Fruit fly (Drosophila melanogaster): ENCODE measurements around the gene Diap1.

Gene Diap1

DNA sequence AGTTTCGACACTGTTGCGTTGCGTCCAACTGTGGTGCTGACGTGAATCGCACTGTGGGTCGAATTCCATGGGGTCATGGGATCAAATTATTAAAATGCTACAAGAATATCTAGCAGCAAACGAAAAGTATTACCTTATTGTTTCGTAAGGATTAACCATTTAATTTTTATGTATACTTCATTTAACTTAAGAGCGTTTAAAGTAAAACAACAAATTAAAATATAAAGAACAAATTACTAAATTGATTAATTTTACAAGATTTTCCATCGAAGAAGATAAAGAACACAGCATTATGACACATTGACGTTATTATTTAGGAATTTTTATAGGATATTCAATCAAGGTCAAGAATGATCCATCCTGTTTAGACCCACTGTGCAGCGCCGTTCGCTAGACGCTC lies 3.3 kb upstream of the Diap1 start (continued):
- TF ChIP-seq CG1602 (GFP tag; optimal IDR thresholded peaks at IDR 0.05): peak; percentile 25
- peak; percentile 11 for TF ChIP-seq CG12104 (GFP tag; optimal IDR thresholded peaks at IDR 0.05)
- TF ChIP-seq lmd (GFP tag; IDR thresholded peaks at IDR 0.05): peak; percentile 63
- TF ChIP-seq CG7963 (GFP tag; IDR thresholded peaks at IDR 0.05; ENCODE audit: partially characterized antibody): no peak
- TF ChIP-seq D19A (tag; optimal IDR thresholded peaks at IDR 0.05): peak; percentile 47
- no peak for TF ChIP-seq CG10274 (GFP tag; optimal IDR thresholded peaks at IDR 0.05)
- TF ChIP-seq ab (GFP tag; optimal IDR thresholded peaks at IDR 0.05): no peak
- TF ChIP-seq CG7745 (tag; optimal IDR thresholded peaks at IDR 0.05): no peak
- TF ChIP-seq Hand (GFP tag; optimal IDR thresholded peaks at IDR 0.05): no peak
- no peak for TF ChIP-seq CG3838 (GFP tag; optimal IDR thresholded peaks at IDR 0.05)
- no peak for TF ChIP-seq Spps (tag; optimal IDR thresholded peaks at IDR 0.05)
- 0 out of 2 replicates have a peak, but pooled peaks have one; percentile 11 for TF ChIP-seq danr (GFP tag; IDR thresholded peaks at IDR 0.05)
- TF ChIP-seq al (GFP tag; IDR thresholded peaks at IDR 0.05): no peak
- no peak for TF ChIP-seq zfh2 (GFP tag; optimal IDR thresholded peaks at IDR 0.05)
- TF ChIP-seq CG7987 (GFP tag; optimal IDR thresholded peaks at IDR 0.05): no peak
- no peak for TF ChIP-seq Side (GFP tag; optimal IDR thresholded peaks at IDR 0.05)
- TF ChIP-seq so (GFP tag; IDR thresholded peaks at IDR 0.05): no peak
- TF ChIP-seq Sin3A (optimal IDR thresholded peaks at IDR 0.05): no peak
- no peak for TF ChIP-seq CG8478 (optimal IDR thresholded peaks at IDR 0.05)
- TF ChIP-seq Rx (GFP tag; IDR thresholded peaks at IDR 0.05): no peak
- no peak for TF ChIP-seq fu2 (GFP tag; optimal IDR thresholded peaks at IDR 0.05)
- TF ChIP-seq Pdp1 (GFP tag; optimal IDR thresholded peaks at IDR 0.05): no peak
- no peak for TF ChIP-seq CG14441 (GFP tag; IDR thresholded peaks at IDR 0.05)
- no peak for TF ChIP-seq CG9609 (GFP tag; optimal IDR thresholded peaks at IDR 0.05)
- peak; percentile 14 for TF ChIP-seq tio (GFP tag; optimal IDR thresholded peaks at IDR 0.05)
- TF ChIP-seq Deaf1 (tag; optimal IDR thresholded peaks at IDR 0.05): peak; percentile 33
- TF ChIP-seq esg (GFP tag; conservative IDR thresholded peaks at IDR 0.05): no peak
- TF ChIP-seq lov (optimal IDR thresholded peaks at IDR 0.05): no peak
- TF ChIP-seq lov (GFP tag; IDR thresholded peaks at IDR 0.05): no peak
- no peak for TF ChIP-seq sc (optimal IDR thresholded peaks at IDR 0.05)
- TF ChIP-seq sc (GFP tag; optimal IDR thresholded peaks at IDR 0.05): peak; percentile 13
- no peak for TF ChIP-seq Scr (GFP tag; IDR thresholded peaks at IDR 0.05; ENCODE audit: partially characterized antibody)
- no peak for TF ChIP-seq fd3F (GFP tag; optimal IDR thresholded peaks at IDR 0.05)
- TF ChIP-seq Oaz (GFP tag; IDR thresholded peaks at IDR 0.05): no peak
- TF ChIP-seq CG9437 (GFP tag; optimal IDR thresholded peaks at IDR 0.05): peak; percentile 62
- peak; percentile 12 for TF ChIP-seq Chrac-16 (GFP tag; optimal IDR thresholded peaks at IDR 0.05)
- TF ChIP-seq D19B (GFP tag; optimal IDR thresholded peaks at IDR 0.05): peak; percentile 26
- TF ChIP-seq Gsc (GFP tag; IDR thresholded peaks at IDR 0.05): no peak
- no peak for TF ChIP-seq CG6683 (GFP tag; optimal IDR thresholded peaks at IDR 0.05)
- TF ChIP-seq CG31224 (GFP tag; IDR thresholded peaks at IDR 0.05): 0 out of 2 replicates have a peak, but pooled peaks have one; percentile 11
- no peak for TF ChIP-seq Hey (tag; optimal IDR thresholded peaks at IDR 0.05)
- peak; percentile 14 for TF ChIP-seq HHEX (GFP tag; optimal IDR thresholded peaks at IDR 0.05)
- TF ChIP-seq YL-1 (GFP tag; optimal IDR thresholded peaks at IDR 0.05): no peak
- TF ChIP-seq CG6854 (GFP tag; optimal IDR thresholded peaks at IDR 0.05): no peak
- peak; percentile 77 for TF ChIP-seq gem (tag; optimal IDR thresholded peaks at IDR 0.05)
- no peak for TF ChIP-seq ERR (GFP tag; optimal IDR thresholded peaks at IDR 0.05)
- TF ChIP-seq ro (GFP tag; IDR thresholded peaks at IDR 0.05): no peak
- TF ChIP-seq Neu2 (GFP tag; optimal IDR thresholded peaks at IDR 0.05; ENCODE audit: borderline replicate concordance): no peak
- no peak for TF ChIP-seq ssp (GFP tag; IDR thresholded peaks at IDR 0.05)
- no peak for TF ChIP-seq CG18011 (GFP tag; optimal IDR thresholded peaks at IDR 0.05)
- TF ChIP-seq CG9932 (GFP tag; IDR thresholded peaks at IDR 0.05): no peak
- TF ChIP-seq trh (GFP tag; optimal IDR thresholded peaks at IDR 0.05): no peak
- TF ChIP-seq Taf1 (GFP tag; IDR thresholded peaks at IDR 0.05): no peak
- TF ChIP-seq jigr1 (GFP tag; IDR thresholded peaks at IDR 0.05): no peak
